Fruit fly (Drosophila melanogaster): ENCODE results near the gene Cpr65Ax1.

DNA sequence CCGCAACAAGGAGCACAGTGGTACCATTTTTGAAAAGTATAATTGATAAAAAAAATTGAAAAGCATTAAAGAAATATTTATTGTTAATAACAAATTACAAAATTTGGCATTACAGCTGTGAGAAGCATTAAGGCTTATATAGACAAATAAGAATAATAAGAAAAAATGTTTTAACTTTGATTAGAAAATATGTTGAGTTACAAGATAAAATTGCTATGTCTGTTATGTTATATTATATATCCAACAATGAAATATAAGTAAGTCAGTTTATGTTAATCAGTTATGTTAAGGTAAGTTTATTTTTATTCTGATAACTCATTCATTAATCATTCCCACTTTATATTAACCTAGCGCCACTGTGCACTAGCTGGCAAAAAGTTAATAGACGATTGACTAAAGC is 12.1 kb upstream of the Cpr65Ax1 start:
- TF ChIP-seq CG8478 (optimal IDR thresholded peaks at IDR 0.05), result no peak
- no peak for TF ChIP-seq Dll (optimal IDR thresholded peaks at IDR 0.05)
- no peak for TF ChIP-seq EcR (GFP tag; optimal IDR thresholded peaks at IDR 0.05)
- no peak for TF ChIP-seq pan (optimal IDR thresholded peaks at IDR 0.05)
- no peak for TF ChIP-seq psq (optimal IDR thresholded peaks at IDR 0.05)
- TF ChIP-seq usp (GFP tag; optimal IDR thresholded peaks at IDR 0.05), result no peak
